Fruit fly (Drosophila melanogaster) whole organism, prepupa: Measurements from ENCODE around the gene CG8944.
A peak's percentile ranks its signal among the peaks of the same experiment; 100 is the strongest.

Source experiments
- Blimp-1 ChIP-seq: fragments of 200-800 bp; sonication (Bioruptor generic); optimal IDR thresholded peaks from 3 replicates; lab custom pipeline; 2017; ENCODE audit warnings: missing biosample characterization, missing genetic modification characterization, mild to moderate bottlenecking, moderate library complexity, missing genetic modification reagents
- CG10631 ChIP-seq: fragments of 200-800 bp; sonication (Bioruptor generic); optimal IDR thresholded peaks from 2 replicates; lab custom pipeline; 2016; ENCODE audit warnings: missing biosample characterization, missing genetic modification characterization
- CG11294 ChIP-seq: fragments of 200-800 bp; sonication (Bioruptor generic); IDR thresholded peaks from 2 replicates; pipeline ENCODE4 v1.3.6; 2022; ENCODE audit warnings: missing biosample characterization, missing genetic modification characterization
- CG11902 ChIP-seq: fragments of 200-800 bp; sonication (Bioruptor generic); optimal IDR thresholded peaks from 3 replicates; lab custom pipeline; 2016; ENCODE audit warnings: missing biosample characterization, missing genetic modification characterization
- CG15336 ChIP-seq: fragments of 200-800 bp; sonication (Bioruptor generic); IDR thresholded peaks from 2 replicates; pipeline ENCODE4 v1.3.6; 2022; ENCODE audit warnings: missing biosample characterization, missing genetic modification characterization
- CG1621 ChIP-seq: fragments of 200-800 bp; sonication (Bioruptor generic); optimal IDR thresholded peaks from 3 replicates; lab custom pipeline; 2018; ENCODE audit warnings: missing biosample characterization, mild to moderate bottlenecking, missing genetic modification characterization
- CG16779 ChIP-seq: fragments of 200-800 bp; sonication (Bioruptor generic); optimal IDR thresholded peaks from 3 replicates; lab custom pipeline; 2017; ENCODE audit warnings: missing biosample characterization, mild to moderate bottlenecking, missing genetic modification characterization
- CG3032 ChIP-seq: fragments of 200-800 bp; optimal IDR thresholded peaks from 2 replicates; lab custom pipeline; 2019; ENCODE audit warnings: missing biosample characterization, mild to moderate bottlenecking, missing genetic modification characterization, moderate library complexity
- CG31627 ChIP-seq: fragments of 200-800 bp; sonication (Bioruptor generic); optimal IDR thresholded peaks from 3 replicates; lab custom pipeline; 2016; ENCODE audit warnings: missing biosample characterization, missing genetic modification characterization
- CG34406 ChIP-seq: fragments of 200-800 bp; sonication (Bioruptor generic); optimal IDR thresholded peaks from 3 replicates; lab custom pipeline; 2016; ENCODE audit warnings: missing biosample characterization, missing genetic modification characterization
- CG3919 ChIP-seq: fragments of 200-800 bp; sonication (Bioruptor generic); optimal IDR thresholded peaks from 3 replicates; lab custom pipeline; 2016; ENCODE audit warnings: missing biosample characterization, missing genetic modification characterization
- CG4318 ChIP-seq: fragments of 200-800 bp; sonication (Bioruptor generic); optimal IDR thresholded peaks from 3 replicates; lab custom pipeline; 2017; ENCODE audit warnings: missing biosample characterization, mild to moderate bottlenecking, missing genetic modification characterization
- CG6163 ChIP-seq: fragments of 200-800 bp; sonication (Bioruptor generic); IDR thresholded peaks from 3 replicates; pipeline ENCODE4 v1.3.6; 2022; ENCODE audit warnings: missing biosample characterization, missing genetic modification characterization
- CG6276 ChIP-seq: fragments of 200-800 bp; sonication (Bioruptor generic); optimal IDR thresholded peaks from 2 replicates; lab custom pipeline; 2017; ENCODE audit warnings: missing biosample characterization, mild to moderate bottlenecking, missing genetic modification characterization
- CG6854 ChIP-seq: fragments of 200-800 bp; sonication (Bioruptor generic); optimal IDR thresholded peaks from 2 replicates; lab custom pipeline; 2017; ENCODE audit warnings: missing biosample characterization, mild to moderate bottlenecking, missing genetic modification characterization
- CG8119 ChIP-seq: fragments of 200-800 bp; sonication (Bioruptor generic); IDR thresholded peaks from 3 replicates; pipeline ENCODE4 v1.3.6; 2022; ENCODE audit warnings: missing biosample characterization, missing genetic modification characterization
- CG8319 ChIP-seq: fragments of 200-800 bp; sonication (Bioruptor generic); optimal IDR thresholded peaks from 3 replicates; lab custom pipeline; 2016; ENCODE audit warnings: missing biosample characterization, missing genetic modification characterization
- CG8632 ChIP-seq: fragments of 200-800 bp; sonication (Bioruptor generic); optimal IDR thresholded peaks from 3 replicates; lab custom pipeline; 2016; ENCODE audit warnings: missing biosample characterization, missing genetic modification characterization
- CG9139 ChIP-seq: fragments of 200-800 bp; sonication (Bioruptor generic); optimal IDR thresholded peaks from 3 replicates; lab custom pipeline; 2017; ENCODE audit warnings: missing biosample characterization, mild to moderate bottlenecking, missing genetic modification characterization
- Eip75B ChIP-seq: fragments of 200-800 bp; sonication (Bioruptor generic); optimal IDR thresholded peaks from 3 replicates; lab custom pipeline; 2016; ENCODE audit warnings: missing biosample characterization, missing genetic modification characterization
- Eip78C ChIP-seq: fragments of 200-800 bp; sonication (Bioruptor generic); peaks from one replicate; lab custom pipeline; 2016; ENCODE audit warnings: missing biosample characterization, missing genetic modification characterization
- Ets21C ChIP-seq: fragments of 200-800 bp; sonication (Bioruptor generic); optimal IDR thresholded peaks from 3 replicates; lab custom pipeline; 2016; ENCODE audit warnings: missing biosample characterization, missing genetic modification characterization
- Ets96B ChIP-seq: fragments of 200-800 bp; optimal IDR thresholded peaks from 2 replicates; lab custom pipeline; 2019; ENCODE audit warnings: missing biosample characterization, mild to moderate bottlenecking, missing genetic modification characterization, moderate library complexity
- Gug ChIP-seq: fragments of 200-800 bp; sonication (Bioruptor generic); IDR thresholded peaks from 2 replicates; pipeline ENCODE4 v1.3.6; 2022; ENCODE audit warnings: missing biosample characterization, missing genetic modification characterization
- Hr38 ChIP-seq: sonication (Bioruptor generic); optimal IDR thresholded peaks from 2 replicates; lab custom pipeline; 2016; ENCODE audit warnings: missing biosample characterization, missing genetic modification characterization
- Lpt ChIP-seq: fragments of 200-800 bp; sonication (Bioruptor generic); optimal IDR thresholded peaks from 3 replicates; lab custom pipeline; 2016; ENCODE audit warnings: missing biosample characterization, missing genetic modification characterization
- Met ChIP-seq: fragments of 200-800 bp; sonication (Bioruptor generic); optimal IDR thresholded peaks from 3 replicates; lab custom pipeline; 2016; ENCODE audit warnings: missing biosample characterization, missing genetic modification characterization
- OdsH ChIP-seq: fragments of 200-800 bp; sonication (Bioruptor generic); optimal IDR thresholded peaks from 3 replicates; lab custom pipeline; 2016; ENCODE audit warnings: missing biosample characterization, missing genetic modification characterization
- Smox ChIP-seq: fragments of 200-800 bp; sonication (Bioruptor generic); optimal IDR thresholded peaks from 3 replicates; lab custom pipeline; 2016; ENCODE audit warnings: missing biosample characterization, missing genetic modification characterization
- Sox14 ChIP-seq: fragments of 200-800 bp; sonication (Bioruptor generic); optimal IDR thresholded peaks from 3 replicates; lab custom pipeline; 2016; ENCODE audit warnings: missing biosample characterization, missing genetic modification characterization
- Sox15 ChIP-seq: fragments of 200-800 bp; sonication (Bioruptor generic); optimal IDR thresholded peaks from 3 replicates; lab custom pipeline; 2016; ENCODE audit warnings: missing biosample characterization, missing genetic modification characterization
- achi ChIP-seq: fragments of 200-800 bp; sonication (Bioruptor generic); optimal IDR thresholded peaks from 3 replicates; lab custom pipeline; 2016; ENCODE audit warnings: missing biosample characterization, missing genetic modification characterization
- cyc ChIP-seq: fragments of 200-800 bp; sonication (Bioruptor generic); optimal IDR thresholded peaks from 3 replicates; lab custom pipeline; 2016; ENCODE audit warnings: missing biosample characterization, missing genetic modification characterization
- dac ChIP-seq: fragments of 200-800 bp; sonication (Bioruptor generic); optimal IDR thresholded peaks from 2 replicates; lab custom pipeline; 2017; ENCODE audit warnings: missing biosample characterization, mild to moderate bottlenecking, missing genetic modification characterization
- dsx ChIP-seq: fragments of 200-800 bp; optimal IDR thresholded peaks from 3 replicates; lab custom pipeline; 2019; ENCODE audit warnings: missing biosample characterization, mild to moderate bottlenecking, missing genetic modification characterization, moderate library complexity; ENCODE audit not compliant: poor library complexity, severe bottlenecking
- esn ChIP-seq: fragments of 200-800 bp; sonication (Bioruptor generic); optimal IDR thresholded peaks from 2 replicates; lab custom pipeline; 2016; ENCODE audit warnings: missing biosample characterization, mild to moderate bottlenecking, missing genetic modification characterization, moderate library complexity
- fkh ChIP-seq: fragments of 200-800 bp; sonication (Bioruptor generic); optimal IDR thresholded peaks from 3 replicates; lab custom pipeline; 2017; ENCODE audit warnings: missing biosample characterization, mild to moderate bottlenecking, missing genetic modification characterization, moderate library complexity
- lz ChIP-seq: fragments of 200-800 bp; sonication (Bioruptor generic); optimal IDR thresholded peaks from 3 replicates; lab custom pipeline; 2016; ENCODE audit warnings: missing biosample characterization, missing genetic modification characterization
- net ChIP-seq: fragments of 200-800 bp; sonication (Bioruptor generic); optimal IDR thresholded peaks from 3 replicates; lab custom pipeline; 2016; ENCODE audit warnings: missing biosample characterization, missing genetic modification characterization
- pdm3 ChIP-seq: fragments of 200-800 bp; sonication (Bioruptor generic); optimal IDR thresholded peaks from 3 replicates; lab custom pipeline; 2016; ENCODE audit warnings: missing biosample characterization, missing genetic modification characterization
- salr ChIP-seq, 2 experiments: fragments of 200-800 bp; sonication (Bioruptor generic); optimal IDR thresholded peaks; 3 replicates each; lab custom pipeline; 2016 to 2018; ENCODE audit warnings: missing biosample characterization in 2 of 2, missing genetic modification characterization in 2 of 2, mild to moderate bottlenecking in 1 of 2
- spab ChIP-seq: fragments of 200-800 bp; sonication (Bioruptor generic); optimal IDR thresholded peaks from 2 replicates; lab custom pipeline; 2017; ENCODE audit warnings: missing biosample characterization, mild to moderate bottlenecking, missing genetic modification characterization, missing genetic modification reagents
- ss ChIP-seq, 2 experiments: fragments of 200-800 bp; sonication (Bioruptor generic); optimal IDR thresholded peaks; 2 replicates in 1 of 2; 3 replicates in 1 of 2; lab custom pipeline; 2017 to 2018; ENCODE audit warnings: mild to moderate bottlenecking in 2 of 2, missing biosample characterization in 2 of 2, missing genetic modification characterization in 2 of 2, moderate library complexity in 1 of 2
- topi ChIP-seq: fragments of 200-800 bp; sonication (Bioruptor generic); optimal IDR thresholded peaks from 3 replicates; lab custom pipeline; 2016; ENCODE audit warnings: missing biosample characterization, missing genetic modification characterization
- vri ChIP-seq: fragments of 200-800 bp; sonication (Bioruptor generic); optimal IDR thresholded peaks from 3 replicates; lab custom pipeline; 2016; ENCODE audit warnings: missing biosample characterization, mild to moderate bottlenecking, missing genetic modification characterization

The CG8944 gene

dm6 chrX:15745905-15746681 lies at the start of gene CG8944, which contains the start of gene CCT6:
CG8944 (minus strand) TSS chrX:15746231.
CCT6 (plus strand) TSS chrX:15746648.
- TF ChIP-seq Sox14 (GFP tag; lab: Kevin White, UChicago) (no peak), CG3032 (tag; lab: Kevin White, UChicago) (peak; percentile 7), Met (no peak), CG6854 (GFP tag; lab: Kevin White, UChicago) (no peak), CG4318 (no peak), vri (GFP tag; lab: Kevin White, UChicago) (no peak), CG8319 (no peak), ss (GFP tag; optimal IDR thresholded peaks at IDR 0.05; lab: Kevin White, UChicago) (no peak), Hr38 (GFP tag; lab: Kevin White, UChicago) (no peak), pdm3 (GFP tag; lab: Kevin White, UChicago) (no peak), Ets96B (no peak), CG11294 (GFP tag; lab: Robert Waterston, UW) (no peak), lz (GFP tag; lab: Kevin White, UChicago) (peak; percentile 20), CG9139 (no peak), dsx (GFP tag; lab: Kevin White, UChicago) (no peak), CG11902 (no peak), Ets21C (GFP tag; lab: Kevin White, UChicago) (peak; percentile 7), cyc (no peak), CG31627 (GFP tag; lab: Kevin White, UChicago) (no peak), CG1621 (no peak), CG3919 (no peak), esn (no peak), Lpt (GFP tag; lab: Kevin White, UChicago) (no peak), CG10631 (no peak), Sox15 (no peak), CG6163 (no peak), Eip78C (GFP tag; lab: Kevin White, UChicago) (peak; percentile 46)

- TF ChIP-seq CG8632 (GFP tag; lab: Kevin White, UChicago) (peak; percentile 76), cyc (peak; percentile 8), CG6276 (GFP tag; lab: Kevin White, UChicago) (no peak), Smox (GFP tag; lab: Kevin White, UChicago) (peak; percentile 56), net (GFP tag; lab: Kevin White, UChicago) (no peak), topi (GFP tag; lab: Kevin White, UChicago) (peak; percentile 46), CG3919 (peak; percentile 52), achi (peak; percentile 31), dac (no peak), fkh (GFP tag; lab: Kevin White, UChicago) (peak; percentile 64), Met (no peak), OdsH (peak; percentile 56), CG1621 (peak; percentile 55), pdm3 (GFP tag; lab: Kevin White, UChicago) (peak; percentile 60), salr (GFP tag; optimal IDR thresholded peaks at IDR 0.05; lab: Kevin White, UChicago) (no peak), Hr38 (GFP tag; lab: Kevin White, UChicago) (no peak), Eip78C (GFP tag; lab: Kevin White, UChicago) (peak; percentile 43), CG9139 (peak; percentile 69), CG6854 (GFP tag; lab: Kevin White, UChicago) (peak; percentile 83), CG31627 (GFP tag; lab: Kevin White, UChicago) (no peak), CG34406 (GFP tag; lab: Kevin White, UChicago) (peak; percentile 60), CG8119 (peak; percentile 29; the same call in 1 of the 3 replicates), Ets96B (no peak), CG3032 (tag; lab: Kevin White, UChicago) (peak; percentile 48), Blimp-1 (GFP tag; lab: Kevin White, UChicago) (peak; percentile 34), CG16779 (no peak), Sox15 (no peak), Gug (GFP tag; lab: Robert Waterston, UW) (no peak), spab (GFP tag; lab: Kevin White, UChicago) (no peak), Ets21C (GFP tag; lab: Kevin White, UChicago) (no peak), CG4318 (no peak), Sox14 (GFP tag; lab: Kevin White, UChicago) (no peak), CG11902 (no peak), Eip75B (peak; percentile 40), CG15336 (GFP tag; lab: Robert Waterston, UW) (no peak)
Observed at dm6 chrX:15788235-15789187, 42.5 kb upstream of the CG8944 start, which contains the start of gene Rhp. Rhp (plus strand) TSS chrX:15788897.
